Fruit fly (Drosophila melanogaster) Kc167 (cell line): Measurements from ENCODE around the gene Cpr11B.

Source experiments
- Myc ChIP-seq: fragments of >200 bp; optimal IDR thresholded peaks from 2 replicates; lab custom pipeline; 2017; ENCODE audit warnings: missing external identifiers
- Sin3A ChIP-seq: fragments of >200 bp; optimal IDR thresholded peaks from 2 replicates; lab custom pipeline; 2018; ENCODE audit warnings: missing external identifiers
- h ChIP-seq: fragments of >200 bp; optimal IDR thresholded peaks from 3 replicates; lab custom pipeline; 2018; ENCODE audit warnings: missing external identifiers
- insv ChIP-seq: fragments of >200 bp; optimal IDR thresholded peaks from 3 replicates; lab custom pipeline; 2018; ENCODE audit warnings: missing external identifiers
- psq ChIP-seq: fragments of >200 bp; optimal IDR thresholded peaks from 2 replicates; lab custom pipeline; 2017; ENCODE audit warnings: missing external identifiers
- ttk ChIP-seq: sonication (Bioruptor generic); optimal IDR thresholded peaks from 2 replicates; lab custom pipeline; 2017; ENCODE audit warnings: missing external identifiers

DNA sequence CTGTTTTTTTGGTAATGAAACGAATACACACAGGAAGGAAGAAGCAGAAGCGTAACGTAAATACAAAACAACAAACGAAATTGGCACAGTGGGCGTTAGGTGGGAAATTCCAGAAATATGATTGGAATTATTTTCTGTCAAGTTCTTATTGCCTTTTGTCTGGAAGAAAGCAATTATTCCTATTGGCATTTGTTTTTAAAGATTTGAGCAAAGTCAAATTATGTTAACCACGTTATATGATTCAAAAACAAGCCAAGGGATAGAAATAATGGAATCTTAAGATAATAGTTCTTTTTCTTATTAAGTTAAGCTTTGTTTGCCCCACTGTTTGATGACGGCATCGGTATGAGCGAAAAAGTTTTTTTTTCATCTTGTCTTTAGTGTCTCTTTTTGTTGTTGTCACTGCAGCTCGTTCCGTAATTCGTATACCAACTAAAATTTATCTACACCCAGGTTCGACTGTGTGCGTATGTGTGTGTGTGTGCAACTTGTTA lies 26.6 kb downstream of the Cpr11B start:
- TF ChIP-seq psq (no peak), Sin3A (lab: Kevin White, UChicago) (no peak), h (lab: Kevin White, UChicago) (no peak), insv (lab: Kevin White, UChicago) (no peak), Myc (no peak), ttk (no peak)
